Worm (Caenorhabditis elegans) whole organism, L2 larva: ENCODE measurements around the gene mboa-7.

Experiments
- C34F6.9 ChIP-seq: fragments of 150-350 bp; optimal IDR thresholded peaks from 2 replicates; lab custom pipeline; 2014; ENCODE audit warnings: missing biosample characterization, missing genetic modification characterization
- F13H6.1 ChIP-seq: sonication (generic microtip); optimal IDR thresholded peaks from 2 replicates; lab custom pipeline; 2016; ENCODE audit warnings: missing genetic modification characterization, missing compliant biosample characterization
- R02D3.7 ChIP-seq: fragments of 150-350 bp; optimal IDR thresholded peaks from 2 replicates; lab custom pipeline; 2014; ENCODE audit warnings: missing biosample characterization, missing genetic modification characterization
- Y55F3AM.14 ChIP-seq: fragments of 200-800 bp; sonication (Bioruptor generic); optimal IDR thresholded peaks from 2 replicates; lab custom pipeline; 2018; ENCODE audit warnings: mild to moderate bottlenecking, missing genetic modification characterization, missing compliant biosample characterization
- ZK546.5 ChIP-seq: sonication (generic microtip); optimal IDR thresholded peaks from 2 replicates; lab custom pipeline; 2017; ENCODE audit warnings: missing biosample characterization, missing genetic modification characterization
- alr-1 ChIP-seq: fragments of 150-350 bp; optimal IDR thresholded peaks from 2 replicates; lab custom pipeline; 2014; ENCODE audit warnings: missing biosample characterization, missing genetic modification characterization
- aly-2 ChIP-seq: fragments of 150-350 bp; optimal IDR thresholded peaks from 2 replicates; lab custom pipeline; 2014; ENCODE audit warnings: missing biosample characterization, missing genetic modification characterization
- blmp-1 ChIP-seq: sonication (generic microtip); optimal IDR thresholded peaks from 2 replicates; lab custom pipeline; 2017; ENCODE audit warnings: missing genetic modification characterization, mild to moderate bottlenecking, missing compliant biosample characterization, antibody characterized with exemption, moderate library complexity; ENCODE audit not compliant: insufficient read depth
- ceh-16 ChIP-seq: fragments of 150-350 bp; optimal IDR thresholded peaks from 2 replicates; lab custom pipeline; 2014; ENCODE audit warnings: missing biosample characterization, missing genetic modification characterization
- ceh-82 ChIP-seq: fragments of 150-350 bp; optimal IDR thresholded peaks from 2 replicates; lab custom pipeline; 2014; ENCODE audit warnings: missing biosample characterization, missing genetic modification characterization
- crh-2 ChIP-seq: sonication (generic microtip); optimal IDR thresholded peaks from 2 replicates; lab custom pipeline; 2017; ENCODE audit warnings: missing biosample characterization, missing genetic modification characterization
- egl-27 ChIP-seq: sonication (generic microtip); optimal IDR thresholded peaks from 3 replicates; lab custom pipeline; 2017; ENCODE audit warnings: missing biosample characterization, missing genetic modification reagents, missing genetic modification characterization
- elt-1 ChIP-seq: fragments of 150-350 bp; optimal IDR thresholded peaks from 2 replicates; lab custom pipeline; 2014; ENCODE audit warnings: missing biosample characterization, missing genetic modification characterization
- elt-3 ChIP-seq: sonication (generic microtip); optimal IDR thresholded peaks from 2 replicates; lab custom pipeline; 2017; ENCODE audit warnings: missing biosample characterization, missing genetic modification characterization
- fos-1 ChIP-seq: fragments of 150-350 bp; optimal IDR thresholded peaks from 2 replicates; lab custom pipeline; 2014; ENCODE audit warnings: missing biosample characterization, missing genetic modification characterization
- gmeb-1 ChIP-seq: fragments of 150-350 bp; optimal IDR thresholded peaks from 2 replicates; lab custom pipeline; 2014; ENCODE audit warnings: missing biosample characterization, missing genetic modification characterization
- lin-13 ChIP-seq: fragments of 150-350 bp; optimal IDR thresholded peaks from 2 replicates; lab custom pipeline; 2014; ENCODE audit warnings: missing biosample characterization, missing genetic modification reagents, missing genetic modification characterization
- lin-39 ChIP-seq: fragments of 150-350 bp; optimal IDR thresholded peaks from 2 replicates; lab custom pipeline; 2014; ENCODE audit warnings: missing biosample characterization, missing genetic modification reagents, missing genetic modification characterization
- lsy-2 ChIP-seq, 2 experiments: fragments of 150-350 bp in 1 of 2; sonication (generic microtip) in 1 of 2; optimal IDR thresholded peaks; 2 replicates each; lab custom pipeline; 2014 to 2017; ENCODE audit warnings: missing biosample characterization in 2 of 2, missing genetic modification characterization in 2 of 2
- mab-5 ChIP-seq: fragments of 150-350 bp; optimal IDR thresholded peaks from 2 replicates; lab custom pipeline; 2014; ENCODE audit warnings: missing biosample characterization, missing genetic modification characterization
- mdl-1 ChIP-seq, 2 experiments: fragments of 150-350 bp in 1 of 2; sonication (generic microtip) in 1 of 2; optimal IDR thresholded peaks; 2 replicates each; lab custom pipeline; 2017; ENCODE audit warnings: missing biosample characterization in 2 of 2, missing genetic modification characterization in 2 of 2
- nhr-10 ChIP-seq: sonication (generic microtip); optimal IDR thresholded peaks from 2 replicates; lab custom pipeline; 2017; ENCODE audit warnings: missing biosample characterization, missing genetic modification characterization
- nhr-11 ChIP-seq: fragments of 150-350 bp; optimal IDR thresholded peaks from 2 replicates; lab custom pipeline; 2014; ENCODE audit warnings: missing biosample characterization, missing genetic modification characterization
- nhr-129 ChIP-seq: fragments of 150-350 bp; optimal IDR thresholded peaks from 2 replicates; lab custom pipeline; 2014; ENCODE audit warnings: missing biosample characterization, missing genetic modification characterization
- nhr-21 ChIP-seq: fragments of 150-350 bp; optimal IDR thresholded peaks from 2 replicates; lab custom pipeline; 2014; ENCODE audit warnings: missing biosample characterization, missing genetic modification characterization
- nhr-23 ChIP-seq: fragments of 150-350 bp; optimal IDR thresholded peaks from 2 replicates; lab custom pipeline; 2014; ENCODE audit warnings: missing biosample characterization, missing genetic modification reagents, missing genetic modification characterization
- nhr-25 ChIP-seq: fragments of 150-350 bp; sonication (generic microtip); optimal IDR thresholded peaks from 3 replicates; lab custom pipeline; 2014; ENCODE audit warnings: missing biosample characterization, missing genetic modification characterization
- nhr-6 ChIP-seq: fragments of 150-350 bp; optimal IDR thresholded peaks from 2 replicates; lab custom pipeline; 2014; ENCODE audit warnings: missing biosample characterization, missing genetic modification characterization
- nhr-77 ChIP-seq: fragments of 150-350 bp; optimal IDR thresholded peaks from 2 replicates; lab custom pipeline; 2014; ENCODE audit warnings: missing biosample characterization, missing genetic modification characterization
- peb-1 ChIP-seq: fragments of 150-350 bp; optimal IDR thresholded peaks from 2 replicates; lab custom pipeline; 2014; ENCODE audit warnings: missing biosample characterization, missing genetic modification characterization
- sem-4 ChIP-seq: fragments of 150-350 bp; optimal IDR thresholded peaks from 2 replicates; lab custom pipeline; 2014; ENCODE audit warnings: missing biosample characterization, missing genetic modification reagents, missing genetic modification characterization
- skn-1 ChIP-seq: sonication (generic microtip); optimal IDR thresholded peaks from 2 replicates; lab custom pipeline; 2017; ENCODE audit warnings: missing biosample characterization, missing genetic modification characterization
- sma-9 ChIP-seq, 2 experiments: fragments of 150-350 bp in 1 of 2; sonication (generic microtip) in 1 of 2; optimal IDR thresholded peaks; 2 replicates each; lab custom pipeline; 2014 to 2016; ENCODE audit warnings: missing genetic modification characterization in 2 of 2, mild to moderate bottlenecking in 1 of 2, missing biosample characterization in 1 of 2, missing compliant biosample characterization in 1 of 2, missing genetic modification reagents in 1 of 2, moderate library complexity in 1 of 2
- unc-39 ChIP-seq: fragments of 150-350 bp; optimal IDR thresholded peaks from 2 replicates; lab custom pipeline; 2014; ENCODE audit warnings: missing biosample characterization, missing genetic modification characterization
- unc-62 ChIP-seq: fragments of 150-350 bp; optimal IDR thresholded peaks from 2 replicates; lab custom pipeline; 2014; ENCODE audit warnings: missing biosample characterization, missing genetic modification reagents, missing genetic modification characterization
- zag-1 ChIP-seq: fragments of 150-350 bp; optimal IDR thresholded peaks from 2 replicates; lab custom pipeline; 2014; ENCODE audit warnings: missing biosample characterization, missing genetic modification characterization
- ztf-1 ChIP-seq: fragments of 200-800 bp; sonication (Bioruptor generic); conservative IDR thresholded peaks from 2 replicates; pipeline ENCODE4 v1.3.6; 2022; ENCODE audit warnings: missing genetic modification characterization, missing compliant biosample characterization
- ztf-11 ChIP-seq: sonication (generic microtip); optimal IDR thresholded peaks from 2 replicates; lab custom pipeline; 2017; ENCODE audit warnings: missing biosample characterization, missing genetic modification characterization
- ztf-4 ChIP-seq: fragments of 150-350 bp; optimal IDR thresholded peaks from 2 replicates; lab custom pipeline; 2014; ENCODE audit warnings: missing biosample characterization, missing genetic modification characterization

Gene mboa-7

DNA sequence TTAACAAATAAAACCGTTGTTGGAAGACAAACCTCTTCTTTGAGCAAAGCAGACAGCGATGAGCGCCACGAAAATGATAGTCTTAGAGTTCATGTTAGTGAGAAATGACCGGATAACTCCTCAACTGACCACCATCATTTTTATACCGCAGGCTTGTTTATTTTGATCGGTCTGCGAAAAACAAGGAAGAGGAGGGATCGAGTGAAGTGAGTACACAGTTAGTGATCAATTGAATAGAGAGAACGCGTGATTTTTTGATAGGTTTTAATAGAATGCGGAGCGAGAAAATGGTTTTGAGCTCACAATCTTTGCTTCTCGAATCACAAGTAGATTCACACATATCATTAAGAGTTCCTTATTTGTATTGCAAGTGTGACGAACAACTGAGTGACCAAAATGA, 3.1 kb downstream of the mboa-7 start, which contains the start of gene F14F3.4:
Gene F14F3.4, minus strand, starts transcription at position 101 of the 400 bp plus-strand sequence.
- TF ChIP-seq blmp-1: no peak
- no peak for TF ChIP-seq lin-39 (tag; lab: Kevin White, UChicago)
- no peak for TF ChIP-seq nhr-6 (tag; lab: Kevin White, UChicago)
- TF ChIP-seq ceh-16: no peak
- TF ChIP-seq nhr-21: no peak
- TF ChIP-seq sma-9 (GFP tag; optimal IDR thresholded peaks at IDR 0.05; lab: Kevin White, UChicago): no peak
- no peak for TF ChIP-seq sma-9 (tag; optimal IDR thresholded peaks at IDR 0.05; lab: Kevin White, UChicago)
- TF ChIP-seq crh-2 (tag; lab: Kevin White, UChicago): no peak
- no peak for TF ChIP-seq mdl-1 (tag; optimal IDR thresholded peaks at IDR 0.05; lab: Kevin White, UChicago)
- TF ChIP-seq R02D3.7: no peak
- no peak for TF ChIP-seq mab-5
- no peak for TF ChIP-seq ceh-82 (tag; lab: Kevin White, UChicago)
- no peak for TF ChIP-seq sem-4
- TF ChIP-seq nhr-10 (tag; lab: Kevin White, UChicago): no peak
- no peak for TF ChIP-seq F13H6.1 (tag; lab: Kevin White, UChicago)
- TF ChIP-seq nhr-77 (tag; lab: Kevin White, UChicago): no peak
- TF ChIP-seq nhr-129 (tag; lab: Kevin White, UChicago): no peak
- TF ChIP-seq aly-2 (tag; lab: Kevin White, UChicago): no peak
- TF ChIP-seq nhr-25 (tag; lab: Kevin White, UChicago): no peak
- no peak for TF ChIP-seq skn-1 (tag; lab: Kevin White, UChicago)
- TF ChIP-seq C34F6.9 (tag; lab: Kevin White, UChicago): no peak

- TF ChIP-seq nhr-23 (tag; lab: Kevin White, UChicago): no peak
- TF ChIP-seq unc-39 (tag; lab: Kevin White, UChicago): no peak
- no peak for TF ChIP-seq peb-1 (tag; lab: Kevin White, UChicago)
- TF ChIP-seq Y55F3AM.14 (GFP tag; lab: Kevin White, UChicago): no peak
- no peak for TF ChIP-seq ceh-16
- TF ChIP-seq zag-1 (tag; lab: Kevin White, UChicago): no peak
- no peak for TF ChIP-seq skn-1 (tag; lab: Kevin White, UChicago)
- no peak for TF ChIP-seq elt-3 (tag; lab: Kevin White, UChicago)
- no peak for TF ChIP-seq ZK546.5 (tag; lab: Kevin White, UChicago)
- no peak for TF ChIP-seq nhr-129 (tag; lab: Kevin White, UChicago)
- no peak for TF ChIP-seq unc-62 (GFP tag; lab: Kevin White, UChicago)
- no peak for TF ChIP-seq nhr-10 (tag; lab: Kevin White, UChicago)
- no peak for TF ChIP-seq ztf-1
Observed at ce11 chrX:10520185-10520584, 4.2 kb downstream of the mboa-7 start.

ce11 chrX:10516549-10516948, 7.8 kb downstream of the mboa-7 start:
- TF ChIP-seq nhr-25 (tag; lab: Kevin White, UChicago) (peak; percentile 7), nhr-21 (no peak)

ce11 chrX:10514834-10515233, 9.5 kb downstream of the mboa-7 start:
- no peak for TF ChIP-seq elt-3 (tag; lab: Kevin White, UChicago)
- no peak for TF ChIP-seq nhr-11 (tag; lab: Kevin White, UChicago)
- TF ChIP-seq sma-9 (GFP tag; optimal IDR thresholded peaks at IDR 0.05; lab: Kevin White, UChicago): no peak
- no peak for TF ChIP-seq sma-9 (tag; optimal IDR thresholded peaks at IDR 0.05; lab: Kevin White, UChicago)
- TF ChIP-seq nhr-77 (tag; lab: Kevin White, UChicago): no peak
- no peak for TF ChIP-seq gmeb-1 (tag; lab: Kevin White, UChicago)
- TF ChIP-seq sem-4: no peak
- no peak for TF ChIP-seq mdl-1 (tag; optimal IDR thresholded peaks at IDR 0.05; lab: Kevin White, UChicago)
- TF ChIP-seq fos-1 (tag; lab: Kevin White, UChicago): no peak
- no peak for TF ChIP-seq unc-62 (GFP tag; lab: Kevin White, UChicago)
- no peak for TF ChIP-seq nhr-10 (tag; lab: Kevin White, UChicago)
- no peak for TF ChIP-seq alr-1 (tag; lab: Kevin White, UChicago)
- TF ChIP-seq, all 48 proteins: peak for 0

DNA sequence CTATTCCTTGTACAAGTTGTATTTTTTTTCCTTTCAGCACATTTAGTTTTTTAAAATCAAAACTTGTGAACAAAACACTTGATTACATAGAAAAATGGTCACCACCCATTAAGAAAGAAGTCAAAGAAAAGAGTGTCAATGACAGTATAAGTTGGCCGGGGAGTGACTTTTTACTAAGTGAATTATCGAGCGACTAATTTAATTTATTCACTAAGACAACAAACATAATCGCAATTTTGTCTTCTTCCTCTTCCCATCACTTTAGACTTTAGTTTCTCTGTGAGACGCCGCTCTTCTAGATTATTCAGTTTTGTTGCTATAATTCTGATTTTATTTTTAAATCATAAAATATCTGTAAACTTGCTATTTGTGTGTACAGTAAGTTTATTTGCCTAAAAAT, 10.3 kb downstream of the mboa-7 start:
- TF ChIP-seq zag-1 (tag; lab: Kevin White, UChicago) (no peak), aly-2 (tag; lab: Kevin White, UChicago) (no peak), ztf-11 (tag; lab: Kevin White, UChicago) (no peak), lin-13 (GFP tag; lab: Kevin White, UChicago) (no peak), alr-1 (tag; lab: Kevin White, UChicago) (no peak), elt-1 (no peak), nhr-21 (no peak), peb-1 (tag; lab: Kevin White, UChicago) (no peak), sma-9 (GFP tag; optimal IDR thresholded peaks at IDR 0.05; lab: Kevin White, UChicago) (no peak), sma-9 (tag; optimal IDR thresholded peaks at IDR 0.05; lab: Kevin White, UChicago) (no peak), Y55F3AM.14 (GFP tag; lab: Kevin White, UChicago) (no peak), ztf-4 (tag; lab: Kevin White, UChicago) (no peak), egl-27 (tag; lab: Kevin White, UChicago) (no peak), fos-1 (tag; lab: Kevin White, UChicago) (no peak), lin-39 (tag; lab: Kevin White, UChicago) (no peak), lsy-2 (tag; optimal IDR thresholded peaks at IDR 0.05; lab: Kevin White, UChicago) (no peak), nhr-25 (tag; lab: Kevin White, UChicago) (no peak), elt-3 (tag; lab: Kevin White, UChicago) (no peak), F13H6.1 (tag; lab: Kevin White, UChicago) (no peak), crh-2 (tag; lab: Kevin White, UChicago) (no peak)
- TF ChIP-seq, all 48 proteins: peak for 0
